Worm (Caenorhabditis elegans) whole organism, young adult: Measurements from ENCODE around the gene F42C5.4.

Experiments
- B0261.1 ChIP-seq: sonication (generic microtip); optimal IDR thresholded peaks from 2 replicates; lab custom pipeline; 2016; ENCODE audit warnings: mild to moderate bottlenecking, missing genetic modification characterization, moderate library complexity, missing compliant biosample characterization
- C17E4.6 ChIP-seq: fragments of 200-800 bp; sonication (Bioruptor generic); IDR thresholded peaks from 2 replicates; pipeline ENCODE4 v1.3.6; 2022; ENCODE audit warnings: missing genetic modification reagents, missing genetic modification characterization, missing compliant biosample characterization
- F22D6.2 ChIP-seq: sonication (generic microtip); optimal IDR thresholded peaks from 2 replicates; lab custom pipeline; 2016; ENCODE audit warnings: mild to moderate bottlenecking, missing genetic modification characterization, missing compliant biosample characterization
- F23B12.7 ChIP-seq: sonication (generic microtip); optimal IDR thresholded peaks from 2 replicates; lab custom pipeline; 2017; ENCODE audit warnings: missing genetic modification characterization, mild to moderate bottlenecking, missing compliant biosample characterization, antibody characterized with exemption, moderate library complexity; ENCODE audit not compliant: insufficient read depth
- F57C9.4 ChIP-seq: sonication (generic microtip); optimal IDR thresholded peaks from 2 replicates; lab custom pipeline; 2017; ENCODE audit warnings: mild to moderate bottlenecking, missing genetic modification characterization, missing compliant biosample characterization
- K12H6.12 ChIP-seq: fragments of 200-800 bp; sonication (Bioruptor generic); optimal IDR thresholded peaks from 2 replicates; lab custom pipeline; 2018; ENCODE audit warnings: mild to moderate bottlenecking, missing genetic modification characterization, missing compliant biosample characterization
- Y53G8AR.9 ChIP-seq: fragments of 200-800 bp; sonication (Bioruptor generic); conservative IDR thresholded peaks from 2 replicates; pipeline ENCODE4 v1.3.6; 2022; ENCODE audit warnings: missing genetic modification reagents, missing genetic modification characterization, missing compliant biosample characterization
- ama-1 ChIP-seq, 3 experiments: fragments of 150-350 bp in 1 of 3; sonication (generic microtip) in 2 of 3; optimal IDR thresholded peaks; 2 replicates each; lab custom pipeline; 2014 to 2018; ENCODE audit warnings: missing biosample characterization in 2 of 3, missing genetic modification characterization in 2 of 3, missing genetic modification reagents in 2 of 3
- ceh-27 ChIP-seq: fragments of 200-800 bp; sonication (Bioruptor generic); optimal IDR thresholded peaks from 2 replicates; lab custom pipeline; 2018; ENCODE audit warnings: mild to moderate bottlenecking, missing genetic modification characterization, moderate library complexity, missing compliant biosample characterization
- ceh-58 ChIP-seq: fragments of 200-800 bp; sonication (Bioruptor generic); IDR thresholded peaks from 2 replicates; pipeline ENCODE4 v1.3.6; 2022; ENCODE audit warnings: missing genetic modification characterization, missing compliant biosample characterization
- ceh-79 ChIP-seq: sonication (generic microtip); optimal IDR thresholded peaks from 2 replicates; lab custom pipeline; 2017; ENCODE audit warnings: mild to moderate bottlenecking, missing genetic modification characterization, missing compliant biosample characterization
- ceh-91 ChIP-seq: fragments of 200-800 bp; sonication (Bioruptor generic); IDR thresholded peaks from 2 replicates; pipeline ENCODE4 v1.3.6; 2022; ENCODE audit warnings: missing genetic modification reagents, missing genetic modification characterization, missing compliant biosample characterization
- die-1 ChIP-seq: sonication (generic microtip); optimal IDR thresholded peaks from 2 replicates; lab custom pipeline; 2016; ENCODE audit warnings: missing genotype, mild to moderate bottlenecking, missing genetic modification characterization, missing compliant biosample characterization
- dpl-1 ChIP-seq: fragments of 150-350 bp; optimal IDR thresholded peaks from 2 replicates; lab custom pipeline; 2014; ENCODE audit warnings: missing biosample characterization, missing genetic modification reagents, missing genetic modification characterization
- efl-1 ChIP-seq: fragments of 150-350 bp; optimal IDR thresholded peaks from 2 replicates; lab custom pipeline; 2014; ENCODE audit warnings: missing biosample characterization, missing genetic modification reagents, missing genetic modification characterization
- egl-44 ChIP-seq: fragments of 200-800 bp; sonication (Bioruptor generic); IDR thresholded peaks from 2 replicates; pipeline ENCODE4 v1.3.6; 2022; ENCODE audit warnings: missing genetic modification reagents, missing genetic modification characterization, missing compliant biosample characterization
- egrh-3 ChIP-seq: fragments of 200-800 bp; sonication (Bioruptor generic); IDR thresholded peaks from 2 replicates; pipeline ENCODE4 v1.3.6; 2022; ENCODE audit warnings: missing genetic modification reagents, missing genetic modification characterization, missing compliant biosample characterization
- gei-17 ChIP-seq: fragments of 200-800 bp; sonication (Bioruptor generic); optimal IDR thresholded peaks from 2 replicates; lab custom pipeline; 2018; ENCODE audit warnings: mild to moderate bottlenecking, missing genetic modification characterization, missing compliant biosample characterization
- hlh-12 ChIP-seq: sonication (generic microtip); optimal IDR thresholded peaks from 2 replicates; lab custom pipeline; 2016; ENCODE audit warnings: missing genetic modification characterization, missing compliant biosample characterization
- lag-1 ChIP-seq: fragments of 200-800 bp; sonication (Bioruptor generic); IDR thresholded peaks from 2 replicates; pipeline ENCODE4 v1.3.6; 2022; ENCODE audit warnings: missing genetic modification reagents, missing genetic modification characterization, missing compliant biosample characterization
- let-526 ChIP-seq: fragments of 200-800 bp; sonication (Bioruptor generic); IDR thresholded peaks from 2 replicates; pipeline ENCODE4 v1.3.6; 2022; ENCODE audit warnings: missing genetic modification reagents, missing genetic modification characterization, missing compliant biosample characterization
- lin-26 ChIP-seq: fragments of 200-800 bp; sonication (Bioruptor generic); IDR thresholded peaks from 2 replicates; pipeline ENCODE4 v1.3.6; 2022; ENCODE audit warnings: missing genetic modification reagents, missing genetic modification characterization, missing compliant biosample characterization
- lin-35 ChIP-seq, 3 experiments: fragments of 150-350 bp in 2 of 3; sonication (generic microtip) in 1 of 3; optimal IDR thresholded peaks; 2 replicates each; lab custom pipeline; 2014 to 2018; ENCODE audit warnings: missing biosample characterization in 3 of 3, missing genetic modification characterization in 3 of 3, missing genetic modification reagents in 3 of 3
- lsy-27 ChIP-seq: sonication (generic microtip); optimal IDR thresholded peaks from 2 replicates; lab custom pipeline; 2017; ENCODE audit warnings: missing genetic modification characterization, mild to moderate bottlenecking, missing compliant biosample characterization, antibody characterized with exemption, missing genotype, borderline replicate concordance; ENCODE audit not compliant: insufficient read depth
- madf-10 ChIP-seq: sonication (generic microtip); optimal IDR thresholded peaks from 2 replicates; lab custom pipeline; 2016; ENCODE audit warnings: mild to moderate bottlenecking, missing genetic modification characterization, missing compliant biosample characterization
- madf-8 ChIP-seq: fragments of 200-800 bp; sonication (Bioruptor generic); conservative IDR thresholded peaks from 2 replicates; pipeline ENCODE4 v1.3.6; 2022; ENCODE audit warnings: missing genetic modification reagents, missing genetic modification characterization, missing compliant biosample characterization
- mxl-1 ChIP-seq: sonication (generic microtip); optimal IDR thresholded peaks from 2 replicates; lab custom pipeline; 2016; ENCODE audit warnings: missing genetic modification characterization, missing compliant biosample characterization
- nfya-1 ChIP-seq: sonication (generic microtip); optimal IDR thresholded peaks from 2 replicates; lab custom pipeline; 2017; ENCODE audit warnings: antibody characterized with exemption, missing compliant biosample characterization, missing genetic modification characterization, borderline replicate concordance; ENCODE audit not compliant: insufficient read depth
- nhr-179 ChIP-seq: sonication (generic microtip); optimal IDR thresholded peaks from 2 replicates; lab custom pipeline; 2016; ENCODE audit warnings: mild to moderate bottlenecking, missing genetic modification characterization, missing compliant biosample characterization
- nhr-80 ChIP-seq: sonication (generic microtip); optimal IDR thresholded peaks from 2 replicates; lab custom pipeline; 2016; ENCODE audit warnings: missing genetic modification characterization, missing compliant biosample characterization
- pha-4 ChIP-seq: fragments of 150-350 bp; sonication (generic microtip); optimal IDR thresholded peaks from 2 replicates; lab custom pipeline; 2014; ENCODE audit warnings: missing biosample characterization, missing genetic modification reagents, missing genetic modification characterization
- rec-8 ChIP-seq, 2 experiments: sonication (generic microtip); optimal IDR thresholded peaks; 2 replicates each; lab custom pipeline; 2016; ENCODE audit warnings: mild to moderate bottlenecking in 2 of 2, missing genetic modification characterization in 2 of 2, missing genetic modification reagents in 2 of 2, missing genotype in 2 of 2, missing biosample characterization in 1 of 2, missing compliant biosample characterization in 1 of 2, moderate library complexity in 1 of 2
- rpc-1 ChIP-seq, 2 experiments: fragments of 150-350 bp in 1 of 2; sonication (generic microtip) in 1 of 2; optimal IDR thresholded peaks; 2 replicates each; lab custom pipeline; 2014 to 2018; ENCODE audit warnings: missing biosample characterization in 1 of 2, missing genetic modification characterization in 1 of 2, missing genetic modification reagents in 1 of 2, missing genotype in 1 of 2
- snpc-1.3 ChIP-seq: sonication (generic microtip); optimal IDR thresholded peaks from 2 replicates; lab custom pipeline; 2017; ENCODE audit warnings: missing genetic modification characterization, mild to moderate bottlenecking, missing compliant biosample characterization, antibody characterized with exemption, moderate library complexity, missing genotype, missing genetic modification reagents; ENCODE audit not compliant: insufficient read depth
- snpc-3.4 ChIP-seq: sonication (generic microtip); optimal IDR thresholded peaks from 2 replicates; lab custom pipeline; 2017; ENCODE audit warnings: missing genetic modification characterization, mild to moderate bottlenecking, missing compliant biosample characterization, antibody characterized with exemption, moderate library complexity, missing genotype, missing genetic modification reagents
- somi-1 ChIP-seq: fragments of 200-800 bp; sonication (Bioruptor generic); optimal IDR thresholded peaks from 2 replicates; lab custom pipeline; 2018; ENCODE audit warnings: mild to moderate bottlenecking, missing genetic modification characterization, missing compliant biosample characterization
- unc-130 ChIP-seq: sonication (generic microtip); optimal IDR thresholded peaks from 2 replicates; lab custom pipeline; 2016; ENCODE audit warnings: missing genetic modification reagents, missing genetic modification characterization, missing compliant biosample characterization
- ztf-25 ChIP-seq: fragments of 200-800 bp; sonication (Bioruptor generic); IDR thresholded peaks from 2 replicates; pipeline ENCODE4 v1.3.6; 2022; ENCODE audit warnings: missing genetic modification reagents, missing genetic modification characterization, missing compliant biosample characterization
- ztf-28 ChIP-seq: fragments of 200-800 bp; sonication (Bioruptor generic); IDR thresholded peaks from 2 replicates; pipeline ENCODE4 v1.3.6; 2022; ENCODE audit warnings: missing genetic modification reagents, missing genetic modification characterization, missing compliant biosample characterization
- ztf-3 ChIP-seq: fragments of 200-800 bp; sonication (Bioruptor generic); optimal IDR thresholded peaks from 2 replicates; lab custom pipeline; 2018; ENCODE audit warnings: mild to moderate bottlenecking, missing genetic modification characterization, missing compliant biosample characterization
- ztf-6 ChIP-seq: fragments of 200-800 bp; sonication (Bioruptor generic); IDR thresholded peaks from 2 replicates; pipeline ENCODE4 v1.3.6; 2022; ENCODE audit warnings: missing genetic modification reagents, missing genetic modification characterization, missing compliant biosample characterization

Gene F42C5.4

ce11 chrIV:7309678-7310077 lies 17.8 kb upstream of the F42C5.4 start:
- TF ChIP-seq madf-8 (GFP tag; lab: Robert Waterston, UW): no peak
- no peak for TF ChIP-seq let-526 (GFP tag; lab: Robert Waterston, UW)
- TF ChIP-seq rec-8 (tag; optimal IDR thresholded peaks at IDR 0.05; lab: Kevin White, UChicago): no peak
- TF ChIP-seq nhr-179 (tag; lab: Kevin White, UChicago): no peak
- TF ChIP-seq ztf-25 (GFP tag; lab: Robert Waterston, UW): no peak
- no peak for TF ChIP-seq ceh-27
- no peak for TF ChIP-seq lin-35 (GFP tag; optimal IDR thresholded peaks at IDR 0.05; lab: Kevin White, UChicago)
- TF ChIP-seq ama-1 (optimal IDR thresholded peaks at IDR 0.05; lab: Kevin White, UChicago): no peak
- TF ChIP-seq ama-1 (GFP tag; optimal IDR thresholded peaks at IDR 0.05; lab: Kevin White, UChicago): no peak
- no peak for TF ChIP-seq ztf-6 (GFP tag; lab: Robert Waterston, UW)
- no peak for TF ChIP-seq die-1 (tag; lab: Kevin White, UChicago)
- TF ChIP-seq pha-4: no peak
- TF ChIP-seq Y53G8AR.9: no peak
- no peak for TF ChIP-seq snpc-3.4 (tag; lab: Kevin White, UChicago)
- TF ChIP-seq snpc-1.3 (tag; lab: Kevin White, UChicago): no peak

ce11 chrIV:7308974-7309373 lies 17.0 kb upstream of the F42C5.4 start, which contains the start of gene F42C5.6:
TSS of gene F42C5.6 (minus strand) at chrIV:7309074.
- TF ChIP-seq ztf-28 (GFP tag; lab: Robert Waterston, UW): no peak
- no peak for TF ChIP-seq ztf-3 (GFP tag; lab: Kevin White, UChicago)
- TF ChIP-seq die-1 (tag; lab: Kevin White, UChicago): no peak
- no peak for TF ChIP-seq F57C9.4

- TF ChIP-seq lag-1 (GFP tag; lab: Robert Waterston, UW) (no peak), somi-1 (no peak), ceh-79 (no peak), snpc-3.4 (tag; lab: Kevin White, UChicago) (no peak), nfya-1 (tag; lab: Kevin White, UChicago) (no peak), ceh-91 (GFP tag; lab: Robert Waterston, UW) (no peak), egrh-3 (GFP tag; lab: Robert Waterston, UW) (no peak), K12H6.12 (no peak), B0261.1 (tag; lab: Kevin White, UChicago) (no peak), lin-26 (GFP tag; lab: Robert Waterston, UW) (no peak), C17E4.6 (GFP tag; lab: Robert Waterston, UW) (no peak), egl-44 (GFP tag; lab: Robert Waterston, UW) (no peak), hlh-12 (tag; lab: Kevin White, UChicago) (no peak), efl-1 (GFP tag; lab: Kevin White, UChicago) (no peak), dpl-1 (no peak)
Observed at ce11 chrIV:7305325-7305724, 13.4 kb upstream of the F42C5.4 start, which contains the start of gene npr-27. TSS of gene npr-27 (plus strand) at chrIV:7305625.

ce11 chrIV:7301481-7301880 lies 9.6 kb upstream of the F42C5.4 start:
- TF ChIP-seq nhr-80 (tag; lab: Kevin White, UChicago) (no peak), ceh-58 (no peak), F23B12.7 (tag; lab: Kevin White, UChicago) (no peak), madf-10 (tag; lab: Kevin White, UChicago) (no peak), madf-8 (GFP tag; lab: Robert Waterston, UW) (no peak), F22D6.2 (tag; lab: Kevin White, UChicago) (no peak), lsy-27 (tag; lab: Kevin White, UChicago) (no peak), unc-130 (no peak), mxl-1 (no peak), pha-4 (no peak), gei-17 (GFP tag; lab: Kevin White, UChicago) (no peak), rec-8 (tag; optimal IDR thresholded peaks at IDR 0.05; lab: Kevin White, UChicago) (no peak), rpc-1 (optimal IDR thresholded peaks at IDR 0.05; lab: Kevin White, UChicago) (no peak), rpc-1 (tag; optimal IDR thresholded peaks at IDR 0.05; lab: Kevin White, UChicago) (no peak)
